Fruit fly (Drosophila melanogaster) whole organism, embryonic: ENCODE results near the gene CG11986.
A peak's percentile ranks its signal among the peaks of the same experiment; 100 is the strongest.

ENCODE experiments used
- BEAF-32 ChIP-seq: fragments of 200-800 bp; sonication (Bioruptor generic); optimal IDR thresholded peaks from 3 replicates; lab custom pipeline; 2017; ENCODE audit warnings: missing biosample characterization, missing genetic modification characterization, mild to moderate bottlenecking, moderate library complexity, missing genetic modification reagents
- Bteb2 ChIP-seq: fragments of 200-800 bp; sonication (Bioruptor generic); optimal IDR thresholded peaks from 2 replicates; lab custom pipeline; 2016; ENCODE audit warnings: missing biosample characterization, missing genetic modification characterization
- CG10147 ChIP-seq: fragments of 200-800 bp; sonication (Bioruptor generic); optimal IDR thresholded peaks from 2 replicates; lab custom pipeline; 2019; ENCODE audit warnings: missing biosample characterization, mild to moderate bottlenecking, missing genetic modification characterization, moderate library complexity
- CG10959 ChIP-seq: fragments of 200-800 bp; sonication (Bioruptor generic); IDR thresholded peaks from 2 replicates; pipeline ENCODE4 v1.3.6; 2022; ENCODE audit warnings: missing biosample characterization, missing genetic modification characterization
- CG11247 ChIP-seq: fragments of 200-800 bp; sonication (Bioruptor generic); IDR thresholded peaks from 2 replicates; pipeline ENCODE4 v1.3.6; 2022; ENCODE audit warnings: missing biosample characterization, missing genetic modification characterization
- CG11695 ChIP-seq: fragments of 200-800 bp; sonication (Bioruptor generic); IDR thresholded peaks from 3 replicates; pipeline ENCODE4 v1.3.6; 2022; ENCODE audit warnings: missing biosample characterization, missing genetic modification characterization
- CG11696 ChIP-seq: fragments of 200-800 bp; sonication (Bioruptor generic); IDR thresholded peaks from 2 replicates; pipeline ENCODE4 v1.3.6; 2022; ENCODE audit warnings: missing biosample characterization, missing genetic modification characterization
- CG12942 ChIP-seq: fragments of 200-800 bp; sonication (Bioruptor generic); optimal IDR thresholded peaks from 3 replicates; lab custom pipeline; 2016; ENCODE audit warnings: missing biosample characterization, missing genetic modification characterization
- CG13424 ChIP-seq: fragments of 200-800 bp; sonication (Bioruptor generic); optimal IDR thresholded peaks from 2 replicates; lab custom pipeline; 2019; ENCODE audit warnings: missing biosample characterization, mild to moderate bottlenecking, missing genetic modification characterization, moderate library complexity
- CG17829 ChIP-seq: fragments of 200-800 bp; optimal IDR thresholded peaks from 2 replicates; lab custom pipeline; 2019; ENCODE audit warnings: missing biosample characterization, mild to moderate bottlenecking, missing genetic modification characterization, moderate library complexity
- CG17912 ChIP-seq: fragments of 200-800 bp; sonication (Bioruptor generic); optimal IDR thresholded peaks from 2 replicates; lab custom pipeline; 2018; ENCODE audit warnings: missing biosample characterization, mild to moderate bottlenecking, missing genetic modification characterization
- CG2875 ChIP-seq: fragments of 200-800 bp; sonication (Bioruptor generic); optimal IDR thresholded peaks from 2 replicates; lab custom pipeline; 2017; ENCODE audit warnings: missing biosample characterization, mild to moderate bottlenecking, missing genetic modification characterization, missing genetic modification reagents
- CG34376 ChIP-seq: fragments of 200-800 bp; sonication (Bioruptor generic); optimal IDR thresholded peaks from 2 replicates; lab custom pipeline; 2018; ENCODE audit warnings: missing biosample characterization, mild to moderate bottlenecking, missing genetic modification characterization
- CG3726 ChIP-seq: fragments of 200-800 bp; sonication (Bioruptor generic); IDR thresholded peaks from 3 replicates; pipeline ENCODE4, ENCODE4 v1.3.6; 2022; ENCODE audit warnings: missing biosample characterization, missing genetic modification characterization
- CG4360 ChIP-seq: fragments of 200-800 bp; sonication (Bioruptor generic); IDR thresholded peaks from 2 replicates; pipeline ENCODE4 v1.3.6; 2022; ENCODE audit warnings: missing biosample characterization, missing genetic modification characterization
- CG5953 ChIP-seq: fragments of 200-800 bp; sonication (Bioruptor generic); IDR thresholded peaks from 2 replicates; pipeline ENCODE4 v1.3.6; 2022; ENCODE audit warnings: missing biosample characterization, missing genetic modification characterization
- CG6654 ChIP-seq: fragments of 200-800 bp; sonication (Bioruptor generic); optimal IDR thresholded peaks from 2 replicates; lab custom pipeline; 2017; ENCODE audit warnings: missing biosample characterization, mild to moderate bottlenecking, missing genetic modification characterization
- CG6683 ChIP-seq: fragments of 200-800 bp; sonication (Bioruptor generic); optimal IDR thresholded peaks from 2 replicates; lab custom pipeline; 2017; ENCODE audit warnings: missing biosample characterization, mild to moderate bottlenecking, missing genetic modification characterization, missing genetic modification reagents
- CG6689 ChIP-seq: fragments of 200-800 bp; sonication (Bioruptor generic); IDR thresholded peaks from 2 replicates; pipeline ENCODE4 v1.3.6; 2022; ENCODE audit warnings: missing biosample characterization, missing genetic modification characterization
- CG6813 ChIP-seq: fragments of 200-800 bp; sonication (Bioruptor generic); optimal IDR thresholded peaks from 2 replicates; lab custom pipeline; 2017; ENCODE audit warnings: missing biosample characterization, missing genetic modification characterization, mild to moderate bottlenecking, moderate library complexity, missing genetic modification reagents
- CG8089 ChIP-seq: fragments of 200-800 bp; sonication (Bioruptor generic); optimal IDR thresholded peaks from 3 replicates; lab custom pipeline; 2016; ENCODE audit warnings: missing biosample characterization, missing genetic modification characterization
- CG8478 ChIP-seq: fragments of >200 bp; optimal IDR thresholded peaks from 2 replicates; lab custom pipeline; 2018
- CG9609 ChIP-seq: fragments of 200-800 bp; sonication (Bioruptor generic); optimal IDR thresholded peaks from 3 replicates; lab custom pipeline; 2016; ENCODE audit warnings: missing biosample characterization, missing genetic modification characterization
- CG9817 ChIP-seq: fragments of 200-800 bp; sonication (Bioruptor generic); optimal IDR thresholded peaks from 2 replicates; lab custom pipeline; 2018; ENCODE audit warnings: missing biosample characterization, mild to moderate bottlenecking, missing genetic modification characterization, moderate library complexity
- CrebB ChIP-seq: fragments of 200-800 bp; sonication (Bioruptor generic); optimal IDR thresholded peaks from 3 replicates; lab custom pipeline; 2018; ENCODE audit warnings: missing biosample characterization, mild to moderate bottlenecking, missing genetic modification characterization
- Doc2 ChIP-seq: fragments of 200-800 bp; sonication (Bioruptor generic); IDR thresholded peaks from 2 replicates; pipeline ENCODE4 v1.3.6; 2022; ENCODE audit warnings: missing biosample characterization, missing genetic modification characterization
- HLH3B ChIP-seq: fragments of 200-800 bp; sonication (Bioruptor generic); IDR thresholded peaks from 2 replicates; pipeline ENCODE4 v1.3.6; 2022; ENCODE audit warnings: missing biosample characterization, missing genetic modification characterization
- Hr78 ChIP-seq, 2 experiments: fragments of 200-800 bp in 1 of 2; fragments of >200 bp in 1 of 2; sonication (Bioruptor generic) in 1 of 2; optimal IDR thresholded peaks; 2 replicates each; lab custom pipeline; 2017 to 2019; ENCODE audit warnings: missing biosample characterization in 2 of 2, missing genetic modification characterization in 2 of 2, mild to moderate bottlenecking in 1 of 2, moderate library complexity in 1 of 2
- Hsf ChIP-seq: fragments of 200-800 bp; sonication (Bioruptor generic); optimal IDR thresholded peaks from 3 replicates; lab custom pipeline; 2016; ENCODE audit warnings: missing biosample characterization, missing genetic modification characterization
- Lim3 ChIP-seq: fragments of 200-800 bp; sonication (Bioruptor generic); IDR thresholded peaks from 2 replicates; pipeline ENCODE4 v1.3.6; 2022; ENCODE audit warnings: missing biosample characterization, missing genetic modification characterization
- Lpt ChIP-seq: fragments of >200 bp; optimal IDR thresholded peaks from 2 replicates; lab custom pipeline; 2018; ENCODE audit warnings: missing biosample characterization, missing genetic modification characterization
- Meics ChIP-seq: fragments of 200-800 bp; sonication (Bioruptor generic); optimal IDR thresholded peaks from 2 replicates; lab custom pipeline; 2017; ENCODE audit warnings: missing biosample characterization, mild to moderate bottlenecking, missing genetic modification characterization
- Oli ChIP-seq: fragments of 200-800 bp; sonication (Bioruptor generic); optimal IDR thresholded peaks from 2 replicates; lab custom pipeline; 2018; ENCODE audit warnings: missing biosample characterization, mild to moderate bottlenecking, missing genetic modification characterization, moderate library complexity
- TFAM ChIP-seq: fragments of 200-800 bp; sonication (Bioruptor generic); optimal IDR thresholded peaks from 2 replicates; lab custom pipeline; 2017; ENCODE audit warnings: missing biosample characterization, missing genetic modification characterization, inconsistent platforms
- Tbp ChIP-seq: fragments of >200 bp; optimal IDR thresholded peaks from 2 replicates; lab custom pipeline; 2018; ENCODE audit warnings: missing biosample characterization, missing genetic modification characterization
- Xbp1 ChIP-seq: fragments of 200-800 bp; sonication (Bioruptor generic); optimal IDR thresholded peaks from 3 replicates; lab custom pipeline; 2016; ENCODE audit warnings: missing biosample characterization, mild to moderate bottlenecking, missing genetic modification characterization
- ase ChIP-seq: fragments of 200-800 bp; sonication (Bioruptor generic); IDR thresholded peaks from 3 replicates; pipeline ENCODE4 v1.3.6; 2022; ENCODE audit warnings: missing biosample characterization, missing genetic modification characterization
- ash1 ChIP-seq: fragments of 200-800 bp; sonication (Bioruptor generic); optimal IDR thresholded peaks from 2 replicates; lab custom pipeline; 2018; ENCODE audit warnings: missing biosample characterization, mild to moderate bottlenecking, missing genetic modification characterization
- corto ChIP-seq: fragments of 200-800 bp; sonication (Bioruptor generic); optimal IDR thresholded peaks from 2 replicates; lab custom pipeline; 2016; ENCODE audit warnings: missing biosample characterization, mild to moderate bottlenecking, missing genetic modification characterization, moderate library complexity
- disco-r ChIP-seq: fragments of 200-800 bp; sonication (Bioruptor generic); optimal IDR thresholded peaks from 2 replicates; lab custom pipeline; 2016; ENCODE audit warnings: missing biosample characterization, missing genetic modification characterization
- exex ChIP-seq: fragments of 200-800 bp; sonication (Bioruptor generic); optimal IDR thresholded peaks from 4 replicates; lab custom pipeline; 2018; ENCODE audit warnings: missing biosample characterization, mild to moderate bottlenecking, missing genetic modification characterization, moderate library complexity
- fd96Cb ChIP-seq: fragments of 200-800 bp; sonication (Bioruptor generic); optimal IDR thresholded peaks from 2 replicates; lab custom pipeline; 2018; ENCODE audit warnings: missing biosample characterization, mild to moderate bottlenecking, missing genetic modification characterization, moderate library complexity
- gem ChIP-seq: fragments of 200-800 bp; sonication (Bioruptor generic); optimal IDR thresholded peaks from 2 replicates; lab custom pipeline; 2019; ENCODE audit warnings: missing biosample characterization, mild to moderate bottlenecking, missing genetic modification characterization, moderate library complexity
- hkb ChIP-seq, 2 experiments: fragments of 200-800 bp in 1 of 2; fragments of >200 bp in 1 of 2; sonication (Bioruptor generic) in 1 of 2; IDR thresholded peaks in 1 of 2; optimal IDR thresholded peaks in 1 of 2; 2 replicates each; pipeline versions ENCODE4 v1.3.6 to Lab custom; 2017 to 2022; ENCODE audit warnings: missing biosample characterization in 1 of 2, missing genetic modification characterization in 1 of 2
- lbe ChIP-seq: fragments of 200-800 bp; sonication (Bioruptor generic); optimal IDR thresholded peaks from 2 replicates; lab custom pipeline; 2016; ENCODE audit warnings: missing biosample characterization, mild to moderate bottlenecking, missing genetic modification characterization
- luna ChIP-seq: fragments of 200-800 bp; sonication (Bioruptor generic); optimal IDR thresholded peaks from 2 replicates; lab custom pipeline; 2016; ENCODE audit warnings: missing biosample characterization, missing genetic modification characterization
- maf-S ChIP-seq: fragments of 200-800 bp; sonication (Bioruptor generic); optimal IDR thresholded peaks from 2 replicates; lab custom pipeline; 2016; ENCODE audit warnings: missing biosample characterization, missing genetic modification characterization
- mam ChIP-seq: fragments of 200-800 bp; sonication (Bioruptor generic); optimal IDR thresholded peaks from 3 replicates; lab custom pipeline; 2016; ENCODE audit warnings: missing biosample characterization, missing genetic modification characterization
- sens-2 ChIP-seq: fragments of 200-800 bp; sonication (Bioruptor generic); IDR thresholded peaks from 2 replicates; pipeline ENCODE4 v1.3.6; 2022; ENCODE audit warnings: missing biosample characterization, missing genetic modification characterization
- seq ChIP-seq: fragments of 200-800 bp; sonication (Bioruptor generic); IDR thresholded peaks from 2 replicates; pipeline ENCODE4 v1.3.6; 2022; ENCODE audit warnings: missing biosample characterization, missing genetic modification characterization
- sima ChIP-seq: fragments of 200-800 bp; sonication (Bioruptor generic); optimal IDR thresholded peaks from 2 replicates; lab custom pipeline; 2016; ENCODE audit warnings: missing biosample characterization, missing genetic modification characterization
- sqz ChIP-seq: fragments of 200-800 bp; sonication (Bioruptor generic); optimal IDR thresholded peaks from 3 replicates; lab custom pipeline; 2018; ENCODE audit warnings: missing biosample characterization, mild to moderate bottlenecking, missing genetic modification characterization

Gene CG11986

DNA sequence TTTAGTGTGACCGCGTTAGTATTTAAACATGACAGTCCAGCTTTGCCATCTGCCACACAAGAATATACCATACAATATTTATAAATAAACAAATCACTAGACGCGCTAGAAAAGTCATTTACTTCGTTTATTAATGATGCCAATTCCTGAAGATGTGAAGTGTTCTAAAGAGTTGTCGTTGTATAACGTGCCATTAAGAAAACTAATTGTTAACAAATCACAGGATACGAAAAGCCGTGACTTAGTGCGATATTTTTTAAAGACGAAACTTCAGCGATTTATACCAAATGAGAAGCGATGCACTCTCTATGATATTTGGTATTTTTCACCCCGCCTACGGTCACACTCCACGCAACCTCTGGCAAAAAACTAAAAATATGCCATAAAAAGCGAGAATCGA is 24.2 kb downstream of the CG11986 start, which contains the start of gene neur (continued):
- TF ChIP-seq CG9609 (GFP tag; lab: Kevin White, UChicago) (no peak), disco-r (no peak), ash1 (GFP tag; lab: Kevin White, UChicago) (no peak), CrebB (tag; lab: Kevin White, UChicago) (peak; percentile 18), CG34376 (peak; percentile 19), Hsf (GFP tag; lab: Kevin White, UChicago) (peak; percentile 53), CG11696 (no peak), CG8089 (GFP tag; lab: Kevin White, UChicago) (no peak), CG8478 (no peak), CG11695 (GFP tag; lab: Robert Waterston, UW) (no peak), CG17912 (GFP tag; lab: Kevin White, UChicago) (no peak), sqz (GFP tag; lab: Kevin White, UChicago) (no peak), CG6813 (GFP tag; lab: Kevin White, UChicago) (no peak), lbe (no peak), Meics (peak; percentile 18), CG12942 (GFP tag; lab: Kevin White, UChicago) (no peak), CG2875 (no peak), sens-2 (no peak), CG6689 (GFP tag; lab: Robert Waterston, UW) (no peak), fd96Cb (tag; lab: Kevin White, UChicago) (no peak), CG6683 (no peak), BEAF-32 (peak; percentile 91), HLH3B (no peak), CG6654 (GFP tag; lab: Kevin White, UChicago) (no peak), CG10147 (GFP tag; lab: Kevin White, UChicago) (peak; percentile 57), TFAM (no peak), maf-S (GFP tag; lab: Kevin White, UChicago) (no peak), seq (no peak), gem (tag; lab: Kevin White, UChicago) (peak; percentile 38), CG9817 (tag; lab: Kevin White, UChicago) (peak; percentile 38), CG10959 (GFP tag; lab: Robert Waterston, UW) (no peak), Tbp (GFP tag; lab: Kevin White, UChicago) (no peak), Xbp1 (GFP tag; lab: Kevin White, UChicago) (no peak), CG11247 (no peak), Oli (tag; lab: Kevin White, UChicago) (no peak), ase (no peak), CG13424 (tag; lab: Kevin White, UChicago) (peak; percentile 23), CG17829 (tag; lab: Kevin White, UChicago) (peak; percentile 84), hkb (optimal IDR thresholded peaks at IDR 0.05; lab: Kevin White, UChicago) (no peak), hkb (GFP tag; IDR thresholded peaks at IDR 0.05; lab: Robert Waterston, UW) (no peak), sima (GFP tag; lab: Kevin White, UChicago) (no peak), CG5953 (GFP tag; lab: Robert Waterston, UW) (no peak), exex (tag; lab: Kevin White, UChicago) (no peak), corto (GFP tag; lab: Kevin White, UChicago) (no peak), CG3726 (no peak), Doc2 (GFP tag; lab: Robert Waterston, UW) (no peak), Lim3 (GFP tag; lab: Robert Waterston, UW) (no peak), CG4360 (GFP tag; lab: Robert Waterston, UW) (no peak), luna (GFP tag; lab: Kevin White, UChicago) (no peak), Bteb2 (GFP tag; lab: Kevin White, UChicago) (no peak), Hr78 (GFP tag; optimal IDR thresholded peaks at IDR 0.05; lab: Kevin White, UChicago) (no peak), mam (GFP tag; lab: Kevin White, UChicago) (no peak), Lpt (no peak)
